Worm (Caenorhabditis elegans): ENCODE results near the gene rpt-3.

rpt-3 gene

ce11 chrIII:6489493-6489892 is at the start of gene rpt-3:
Gene rpt-3 (plus strand): TSS chrIII:6489793.
- TF ChIP-seq Y48G9A.11 (GFP tag; IDR thresholded peaks at IDR 0.05) (0 out of 2 replicates have a peak, but pooled peaks have one; percentile 11), ctbp-1 (GFP tag; IDR thresholded peaks at IDR 0.05) (no peak), ceh-20 (GFP tag; IDR thresholded peaks at IDR 0.05) (no peak), pha-4 (GFP tag; IDR thresholded peaks at IDR 0.05) (peak; percentile 29; the same call in 1 of the 2 replicates), pha-4 (tag; optimal IDR thresholded peaks at IDR 0.05) (no peak), mdt-29 (GFP tag; IDR thresholded peaks at IDR 0.05) (no peak)

- TF ChIP-seq lin-38 (GFP tag; IDR thresholded peaks at IDR 0.05) (peak; percentile 47; the same call in 1 of the 2 replicates), sdz-12 (GFP tag; optimal IDR thresholded peaks at IDR 0.05) (no peak), dve-1 (tag; optimal IDR thresholded peaks at IDR 0.05; ENCODE audit: insufficient read depth) (no peak), ces-1 (GFP tag; optimal IDR thresholded peaks at IDR 0.05) (no peak), ama-1 (optimal IDR thresholded peaks at IDR 0.05) (peak; percentile 35), pha-4 (GFP tag; IDR thresholded peaks at IDR 0.05) (0 out of 2 replicates have a peak, but pooled peaks have one; percentile 47), pha-4 (tag; optimal IDR thresholded peaks at IDR 0.05) (no peak), ceh-32 (tag; optimal IDR thresholded peaks at IDR 0.05; ENCODE audit: poor library complexity) (no peak)
These were observed 49.7 kb upstream of the rpt-3 start for ce11 chrIII:6439854-6440253.

- no peak for TF ChIP-seq mxl-3 (GFP tag; optimal IDR thresholded peaks at IDR 0.05)
- TF ChIP-seq lin-38 (GFP tag; IDR thresholded peaks at IDR 0.05) = peak; percentile 58
- 0 out of 2 replicates have a peak, but pooled peaks have one; percentile 34 for TF ChIP-seq snpc-1.2 (GFP tag; IDR thresholded peaks at IDR 0.05)
- no peak for TF ChIP-seq ZK546.5 (tag; optimal IDR thresholded peaks at IDR 0.05)
- TF ChIP-seq nhr-48 (tag; optimal IDR thresholded peaks at IDR 0.05) = no peak
- no peak for TF ChIP-seq jun-1 (tag; optimal IDR thresholded peaks at IDR 0.05)
- no peak for TF ChIP-seq pha-4 (GFP tag; IDR thresholded peaks at IDR 0.05)
- TF ChIP-seq pha-4 (tag; optimal IDR thresholded peaks at IDR 0.05) = no peak
- no peak for TF ChIP-seq Y75B8A.6 (GFP tag; IDR thresholded peaks at IDR 0.05)
- no peak for TF ChIP-seq tag-97 (GFP tag; IDR thresholded peaks at IDR 0.05)
- peak; percentile 65 for TF ChIP-seq dpl-1 (GFP tag; optimal IDR thresholded peaks at IDR 0.05)
- TF ChIP-seq hmg-1.1 (GFP tag; IDR thresholded peaks at IDR 0.05) = 0 out of 2 replicates have a peak, but pooled peaks have one; percentile 20
- no peak for TF ChIP-seq lin-39 (tag; optimal IDR thresholded peaks at IDR 0.05)
- TF ChIP-seq zfp-3 (GFP tag; conservative IDR thresholded peaks at IDR 0.05) = no peak
- TF ChIP-seq F44E2.7 (GFP tag; IDR thresholded peaks at IDR 0.05) = no peak
- TF ChIP-seq attf-4 (tag; optimal IDR thresholded peaks at IDR 0.05) = no peak
- TF ChIP-seq nhr-102 (tag; optimal IDR thresholded peaks at IDR 0.05) = no peak
- no peak for TF ChIP-seq ceh-62 (tag; optimal IDR thresholded peaks at IDR 0.05)
- TF ChIP-seq daf-16 (GFP tag; optimal IDR thresholded peaks at IDR 0.05) = no peak
- peak; percentile 74 for TF ChIP-seq daf-16 (tag; optimal IDR thresholded peaks at IDR 0.05)
- TF ChIP-seq D1046.2 (GFP tag; IDR thresholded peaks at IDR 0.05) = no peak
- no peak for TF ChIP-seq T26A8.4 (GFP tag; IDR thresholded peaks at IDR 0.05)
- TF ChIP-seq hif-1 (tag; optimal IDR thresholded peaks at IDR 0.05) = peak in 1 of 2 experiments; percentile 6
- peak; percentile 58; the same call in 1 of the 2 replicates for TF ChIP-seq Y48G9A.11 (GFP tag; IDR thresholded peaks at IDR 0.05)
- TF ChIP-seq mep-1 (tag; optimal IDR thresholded peaks at IDR 0.05) = peak; percentile 7
- TF ChIP-seq ceh-28 (tag; optimal IDR thresholded peaks at IDR 0.05) = no peak
- TF ChIP-seq lir-3 (tag; optimal IDR thresholded peaks at IDR 0.05) = no peak
- TF ChIP-seq nhr-28 (tag; optimal IDR thresholded peaks at IDR 0.05) = peak; percentile 24
- TF ChIP-seq ztf-11 (tag; optimal IDR thresholded peaks at IDR 0.05) = no peak
- TF ChIP-seq ama-1 (optimal IDR thresholded peaks at IDR 0.05) = peak; percentile 40
- TF ChIP-seq lin-1 (GFP tag; IDR thresholded peaks at IDR 0.05) = peak; percentile 10; the same call in 1 of the 2 replicates
- no peak for TF ChIP-seq mxl-2 (GFP tag; conservative IDR thresholded peaks at IDR 0.05)
- no peak for TF ChIP-seq lin-29 (GFP tag; IDR thresholded peaks at IDR 0.05)
- TF ChIP-seq zip-11 (GFP tag; IDR thresholded peaks at IDR 0.05) = no peak
- TF ChIP-seq unc-130 (GFP tag; optimal IDR thresholded peaks at IDR 0.05) = peak; percentile 62
- peak in 1 of 2 experiments; percentile 43 for TF ChIP-seq lsy-2 (tag; optimal IDR thresholded peaks at IDR 0.05)
- no peak for TF ChIP-seq nhr-237 (tag; optimal IDR thresholded peaks at IDR 0.05)
- peak; percentile 5 for TF ChIP-seq hlh-11 (tag; optimal IDR thresholded peaks at IDR 0.05)
These were observed 47.1 kb upstream of the rpt-3 start, which contains the start of gene mel-32 for ce11 chrIII:6442305-6443125. Gene mel-32 (minus strand): TSS chrIII:6443000.
